Fruit fly (Drosophila melanogaster) whole organism, adult: Measurements from ENCODE around the gene Sp7.

Source experiments
- CG12768 ChIP-seq: fragments of 200-800 bp; sonication (Bioruptor generic); optimal IDR thresholded peaks from 2 replicates; lab custom pipeline; 2017; ENCODE audit warnings: missing biosample characterization, missing genetic modification characterization, mild to moderate bottlenecking, moderate library complexity, missing genetic modification reagents
- CG5204 ChIP-seq: fragments of 200-800 bp; sonication (Bioruptor generic); optimal IDR thresholded peaks from 2 replicates; lab custom pipeline; 2016; ENCODE audit warnings: missing biosample characterization, missing genetic modification characterization
- CG7101 ChIP-seq: fragments of 200-800 bp; sonication (Bioruptor generic); optimal IDR thresholded peaks from 2 replicates; lab custom pipeline; 2018; ENCODE audit warnings: missing biosample characterization, mild to moderate bottlenecking, missing genetic modification characterization, moderate library complexity
- Mnt ChIP-seq: fragments of 200-800 bp; sonication (Bioruptor generic); optimal IDR thresholded peaks from 2 replicates; lab custom pipeline; 2016; ENCODE audit warnings: missing biosample characterization, mild to moderate bottlenecking, missing genetic modification characterization
- cic ChIP-seq: fragments of 200-800 bp; sonication (Bioruptor generic); optimal IDR thresholded peaks from 2 replicates; lab custom pipeline; 2017; ENCODE audit warnings: missing biosample characterization, mild to moderate bottlenecking, missing genetic modification characterization, moderate library complexity
- ovo ChIP-seq: fragments of 200-800 bp; sonication (Bioruptor generic); optimal IDR thresholded peaks from 2 replicates; lab custom pipeline; 2016; ENCODE audit warnings: missing biosample characterization, missing genetic modification characterization
- tj ChIP-seq: fragments of 200-800 bp; sonication (Bioruptor generic); optimal IDR thresholded peaks from 3 replicates; lab custom pipeline; 2017; ENCODE audit warnings: missing biosample characterization, mild to moderate bottlenecking, missing genetic modification characterization, moderate library complexity
- toe ChIP-seq: fragments of 200-800 bp; sonication (Bioruptor generic); optimal IDR thresholded peaks from 2 replicates; lab custom pipeline; 2016; ENCODE audit warnings: missing biosample characterization, missing genetic modification characterization

- TF ChIP-seq CG5204 (peak; percentile 59), cic (GFP tag; lab: Kevin White, UChicago) (peak; percentile 27), tj (GFP tag; lab: Kevin White, UChicago) (no peak), ovo (GFP tag; lab: Kevin White, UChicago) (peak; percentile 97), Mnt (GFP tag; lab: Kevin White, UChicago) (peak; percentile 86), toe (GFP tag; lab: Kevin White, UChicago) (peak; percentile 85), CG12768 (GFP tag; lab: Kevin White, UChicago) (peak; percentile 55), CG7101 (peak; percentile 78)
Measured at dm6 chr3R:7809662-7810621, 50.4 kb downstream of the Sp7 start, which contains the start of the genes CG2993 and sgll.
